Worm (Caenorhabditis elegans) whole organism, L4/young adult: ENCODE measurements around the gene srh-141.

Experiments used
- W03F9.2 ChIP-seq: fragments of 150-350 bp; optimal IDR thresholded peaks from 2 replicates; lab custom pipeline; 2014; ENCODE audit warnings: missing biosample characterization, missing genetic modification characterization
- dao-5 ChIP-seq: sonication (generic microtip); optimal IDR thresholded peaks from 2 replicates; lab custom pipeline; 2016; ENCODE audit warnings: missing genotype, missing genetic modification characterization, moderate library complexity, missing compliant biosample characterization
- him-1 ChIP-seq: sonication (generic microtip); optimal IDR thresholded peaks from 2 replicates; lab custom pipeline; 2016; ENCODE audit warnings: missing genotype, missing genetic modification reagents, missing genetic modification characterization, missing compliant biosample characterization

srh-141 gene

DNA sequence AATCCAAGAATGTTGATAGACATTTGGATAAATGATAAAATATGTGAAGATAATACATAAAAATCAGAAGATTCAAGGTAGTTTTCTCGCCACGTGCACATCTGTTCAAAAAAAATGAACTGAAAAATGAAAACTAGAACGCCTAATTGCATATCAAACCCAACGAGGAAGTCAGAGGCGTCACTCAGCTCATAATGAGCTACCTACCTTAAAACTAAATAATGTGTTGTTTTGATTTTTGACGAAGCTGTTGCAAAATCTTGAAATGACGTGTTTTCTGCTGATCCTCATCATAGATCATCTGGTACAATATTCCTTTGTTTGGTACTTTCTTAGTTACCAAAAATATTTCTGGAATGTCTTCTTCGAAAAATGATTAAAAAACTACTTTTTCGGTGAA lies 27.2 kb downstream of the srh-141 start, which contains the start of gene srh-138:
Gene srh-138 (minus strand): TSS at position 101 of the 400 bp plus-strand sequence.
- no peak for TF ChIP-seq W03F9.2 (tag; lab: Kevin White, UChicago)
- no peak for TF ChIP-seq dao-5 (tag; lab: Kevin White, UChicago)
- TF ChIP-seq him-1 (tag; lab: Kevin White, UChicago), result no peak

DNA sequence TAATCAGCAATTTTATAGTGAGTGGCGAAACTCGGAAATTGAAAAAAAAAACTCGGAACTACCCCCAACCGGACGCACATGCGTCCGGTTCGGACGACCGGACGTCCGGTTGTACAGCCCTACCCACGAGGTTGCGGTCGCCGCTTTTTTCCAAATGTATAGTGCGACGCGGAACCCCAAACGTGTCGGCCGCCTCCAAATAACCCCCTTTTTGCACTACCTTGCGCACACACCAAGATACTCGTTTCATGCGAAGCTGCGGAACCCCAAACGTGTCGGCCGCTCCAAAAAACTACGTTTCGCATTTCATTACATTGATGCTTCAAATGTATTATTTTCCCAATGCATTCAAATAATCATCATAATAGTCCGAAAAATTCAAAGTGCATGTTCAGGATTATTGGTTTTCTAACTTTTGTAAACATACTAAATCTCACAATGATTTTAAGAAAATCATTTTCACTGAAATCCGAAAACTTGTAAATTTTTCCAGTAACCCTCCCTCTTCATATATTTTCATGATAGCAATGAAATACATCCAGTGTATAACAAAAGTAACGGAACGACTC lies 28.4 kb downstream of the srh-141 start, which contains the start of gene srw-35:
Gene srw-35 (plus strand): TSS at position 519 of the 569 bp plus-strand sequence.
- TF ChIP-seq him-1 (tag; lab: Kevin White, UChicago), result no peak
- no peak for TF ChIP-seq dao-5 (tag; lab: Kevin White, UChicago)
- no peak for TF ChIP-seq W03F9.2 (tag; lab: Kevin White, UChicago)

DNA sequence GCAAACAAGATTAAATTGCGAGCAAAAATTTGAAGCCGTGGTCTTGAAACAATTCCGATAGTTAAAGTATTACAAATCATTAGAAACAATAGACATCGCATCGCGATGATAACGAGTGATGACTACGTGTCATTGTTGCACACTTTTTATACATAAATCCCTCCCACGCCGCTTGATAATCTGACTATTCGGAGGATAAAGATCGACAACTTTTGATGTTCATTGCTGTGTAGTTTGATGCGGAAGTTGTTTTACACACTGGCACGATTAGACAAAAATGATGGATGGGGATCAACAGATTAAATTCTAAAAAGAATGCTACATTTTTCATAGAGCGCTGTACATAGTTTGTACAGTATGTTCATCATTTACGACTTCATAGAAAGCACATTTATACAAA lies 35.5 kb downstream of the srh-141 start, which contains the start of gene T08G3.11:
Gene T08G3.11 (minus strand): TSS at position 101 of the 400 bp plus-strand sequence.
- TF ChIP-seq him-1 (tag; lab: Kevin White, UChicago) (no peak), W03F9.2 (tag; lab: Kevin White, UChicago) (no peak), dao-5 (tag; lab: Kevin White, UChicago) (no peak)

DNA sequence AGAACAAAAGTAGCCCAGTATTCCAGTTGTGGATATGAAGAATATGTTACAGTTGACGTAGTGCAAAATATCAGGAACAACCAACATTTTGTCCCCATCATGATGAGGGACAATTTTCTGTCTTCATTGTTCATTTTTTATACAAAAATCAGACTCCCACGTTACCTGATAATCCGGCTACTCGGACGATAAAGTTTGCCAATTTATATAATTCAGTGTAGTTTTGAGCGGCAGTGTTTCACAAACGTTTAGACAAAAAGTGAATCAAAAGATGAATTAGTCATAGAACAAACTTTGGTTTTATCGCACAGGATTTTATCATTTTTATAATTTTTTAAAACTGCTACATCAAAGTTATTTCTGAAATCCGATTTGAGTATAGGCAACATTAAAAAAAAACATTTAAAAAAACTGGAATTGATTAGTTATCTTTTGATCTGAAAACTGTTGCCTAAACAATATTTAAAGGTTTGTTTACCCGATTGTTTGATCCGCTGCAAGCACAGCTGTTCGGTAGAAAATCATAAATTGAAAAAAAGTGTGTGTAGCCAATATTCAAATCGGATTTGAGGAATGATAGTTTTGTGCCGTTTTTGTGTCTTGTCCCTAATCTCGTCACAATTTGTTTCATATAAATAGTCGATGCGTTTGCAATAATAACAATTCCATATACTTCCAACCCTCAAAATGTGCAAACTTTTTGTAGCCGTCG lies 37.3 kb downstream of the srh-141 start, which contains the start of the genes F57E7.4 and spig-6:
Gene F57E7.4 (minus strand): TSS at position 101 of the 712 bp plus-strand sequence.
Gene spig-6 (plus strand): TSS at position 662 of the 712 bp plus-strand sequence.
- TF ChIP-seq W03F9.2 (tag; lab: Kevin White, UChicago), result no peak
- no peak for TF ChIP-seq dao-5 (tag; lab: Kevin White, UChicago)
- TF ChIP-seq him-1 (tag; lab: Kevin White, UChicago), result no peak

DNA sequence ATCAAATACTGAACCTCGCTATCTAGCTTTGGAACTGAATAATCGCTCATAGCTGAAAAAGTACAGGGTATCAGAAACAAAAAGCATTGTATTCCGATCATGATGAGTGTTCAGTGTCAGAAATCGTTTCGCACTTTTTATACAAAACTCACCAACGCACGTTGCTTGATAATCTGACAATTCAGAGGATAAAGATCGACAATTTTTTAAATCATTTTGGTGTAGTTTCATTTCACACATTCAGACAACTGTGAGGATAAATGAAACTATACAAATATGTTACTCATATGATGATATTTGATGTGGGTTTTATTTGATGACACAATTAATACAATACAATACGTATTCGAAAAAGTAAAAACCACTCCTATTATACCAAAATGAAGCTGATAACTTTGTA lies 39.3 kb downstream of the srh-141 start, which contains the start of gene F57E7.2:
Gene F57E7.2 (minus strand): TSS at position 101 of the 400 bp plus-strand sequence.
- TF ChIP-seq him-1 (tag; lab: Kevin White, UChicago) (no peak), W03F9.2 (tag; lab: Kevin White, UChicago) (no peak), dao-5 (tag; lab: Kevin White, UChicago) (no peak)

DNA sequence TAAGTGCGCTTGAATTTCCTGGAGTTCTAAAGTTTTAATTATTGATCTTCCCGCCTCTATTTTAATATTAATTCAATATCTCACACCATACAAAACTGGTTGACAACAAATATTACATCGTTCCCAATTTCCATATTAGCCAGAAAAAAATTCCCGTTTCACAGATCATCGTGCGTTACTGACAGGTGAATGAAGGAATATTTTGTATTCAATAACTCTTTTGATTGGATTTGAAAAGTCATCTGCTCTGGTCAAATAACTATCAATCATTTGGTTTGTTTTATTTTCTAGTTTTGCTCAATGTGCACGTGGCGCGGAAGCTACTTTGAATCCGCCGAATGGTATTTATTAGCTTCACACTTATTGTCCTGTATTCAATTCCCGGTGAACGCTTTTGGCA lies 40.0 kb downstream of the srh-141 start, which contains the start of gene srh-139:
Gene srh-139 (plus strand): TSS at position 301 of the 400 bp plus-strand sequence.
- no peak for TF ChIP-seq him-1 (tag; lab: Kevin White, UChicago)
- TF ChIP-seq dao-5 (tag; lab: Kevin White, UChicago), result no peak
- no peak for TF ChIP-seq W03F9.2 (tag; lab: Kevin White, UChicago)

DNA sequence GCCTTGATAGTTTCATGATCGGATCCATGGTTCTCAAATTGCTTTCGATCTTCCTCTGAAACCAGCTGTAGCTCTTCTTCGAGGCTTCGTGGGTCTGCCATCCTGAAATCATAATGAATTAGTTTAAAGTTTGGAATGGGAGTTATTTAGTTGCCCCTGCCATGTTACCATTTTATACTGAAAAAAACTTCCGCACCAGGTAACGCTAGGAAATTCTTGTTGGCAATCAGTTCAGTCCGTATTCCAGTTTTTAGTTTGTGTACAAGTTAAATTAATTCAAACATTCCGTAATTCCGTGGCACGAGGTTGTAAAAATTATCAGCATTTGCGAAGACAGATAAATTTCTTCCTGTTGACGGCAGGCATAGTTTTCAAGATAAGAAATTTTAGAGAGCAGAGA lies 43.7 kb downstream of the srh-141 start, which contains the start of gene Y32B12A.5:
Gene Y32B12A.5 (minus strand): TSS at position 101 of the 400 bp plus-strand sequence.
- no peak for TF ChIP-seq W03F9.2 (tag; lab: Kevin White, UChicago)
- no peak for TF ChIP-seq him-1 (tag; lab: Kevin White, UChicago)
- no peak for TF ChIP-seq dao-5 (tag; lab: Kevin White, UChicago)

DNA sequence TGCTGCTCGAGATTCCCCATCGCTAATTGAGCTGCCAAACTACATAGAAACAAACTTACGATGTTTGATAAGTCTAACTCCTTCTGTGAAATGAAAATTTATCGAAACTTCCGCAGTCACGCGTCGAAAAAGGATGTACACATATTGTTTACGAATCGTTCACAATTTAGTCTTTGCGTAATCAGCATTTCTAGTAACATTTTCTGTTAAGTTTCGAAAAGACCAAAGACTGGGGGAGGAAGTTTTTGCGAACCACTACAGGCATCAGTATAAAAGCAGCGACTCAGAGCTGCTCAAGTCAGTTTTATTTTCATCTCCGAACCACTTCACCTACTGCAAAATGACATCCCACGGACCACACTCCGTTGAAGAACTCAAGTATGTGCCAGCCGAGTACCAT lies 44.4 kb downstream of the srh-141 start, which contains the start of gene sqst-4:
Gene sqst-4 (plus strand): TSS at position 301 of the 400 bp plus-strand sequence.
- no peak for TF ChIP-seq him-1 (tag; lab: Kevin White, UChicago)
- TF ChIP-seq dao-5 (tag; lab: Kevin White, UChicago), result no peak

DNA sequence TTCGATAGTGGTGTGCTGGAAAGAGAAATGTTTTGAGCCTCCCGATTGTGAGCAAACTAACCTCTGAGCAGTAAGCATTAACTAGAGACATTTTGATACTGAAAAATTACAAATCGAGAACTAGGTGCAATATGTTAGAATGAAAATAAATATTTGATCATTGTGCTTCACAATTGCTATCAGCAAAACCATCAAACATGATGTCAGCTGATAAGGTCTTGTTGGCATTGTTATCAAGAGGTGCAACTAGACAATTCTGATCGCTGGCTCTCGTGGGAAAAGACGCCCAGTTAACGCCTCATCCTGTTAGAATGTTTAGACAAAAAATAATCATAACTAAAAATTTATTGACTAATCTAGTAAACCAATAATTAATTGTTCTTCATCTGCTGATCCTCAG lies 50.6 kb downstream of the srh-141 start, which contains the start of gene comt-2:
Gene comt-2 (minus strand): TSS at position 131 of the 400 bp plus-strand sequence.
- TF ChIP-seq W03F9.2 (tag; lab: Kevin White, UChicago) (no peak), him-1 (tag; lab: Kevin White, UChicago) (no peak), dao-5 (tag; lab: Kevin White, UChicago) (no peak)
